Fruit fly (Drosophila melanogaster) whole organism, embryonic: ENCODE data around the gene SdhC.

Experiments used
- CG10431 ChIP-seq: fragments of 200-800 bp; sonication (Bioruptor generic); optimal IDR thresholded peaks from 3 replicates; lab custom pipeline; 2018; ENCODE audit warnings: missing biosample characterization, mild to moderate bottlenecking, missing genetic modification characterization
- CG10543 ChIP-seq: fragments of 200-800 bp; sonication (Bioruptor generic); optimal IDR thresholded peaks from 3 replicates; lab custom pipeline; 2017; ENCODE audit warnings: missing biosample characterization, mild to moderate bottlenecking, missing genetic modification characterization, moderate library complexity
- CG12219 ChIP-seq: fragments of 200-800 bp; sonication (Bioruptor generic); optimal IDR thresholded peaks from 3 replicates; lab custom pipeline; 2018; ENCODE audit warnings: missing biosample characterization, mild to moderate bottlenecking, missing genetic modification characterization
- CG12236 ChIP-seq: fragments of 200-800 bp; sonication (Bioruptor generic); optimal IDR thresholded peaks from 2 replicates; lab custom pipeline; 2016; ENCODE audit warnings: missing biosample characterization, missing genetic modification characterization
- CG15696 ChIP-seq: fragments of 200-800 bp; sonication (Bioruptor generic); optimal IDR thresholded peaks from 2 replicates; lab custom pipeline; 2019; ENCODE audit warnings: missing biosample characterization, mild to moderate bottlenecking, missing genetic modification characterization, moderate library complexity
- CG1602 ChIP-seq: fragments of 200-800 bp; sonication (Bioruptor generic); optimal IDR thresholded peaks from 3 replicates; lab custom pipeline; 2016; ENCODE audit warnings: missing biosample characterization, missing genetic modification characterization
- CG17568 ChIP-seq: fragments of 200-800 bp; sonication (Bioruptor generic); optimal IDR thresholded peaks from 2 replicates; lab custom pipeline; 2018; ENCODE audit warnings: missing biosample characterization, mild to moderate bottlenecking, missing genetic modification characterization, moderate library complexity
- CG2116 ChIP-seq: fragments of 200-800 bp; sonication (Bioruptor generic); optimal IDR thresholded peaks from 3 replicates; lab custom pipeline; 2018; ENCODE audit warnings: missing biosample characterization, mild to moderate bottlenecking, missing genetic modification characterization
- CG2120 ChIP-seq: fragments of 200-800 bp; sonication (Bioruptor generic); optimal IDR thresholded peaks from 3 replicates; lab custom pipeline; 2016; ENCODE audit warnings: missing biosample characterization, missing genetic modification characterization
- CG30020 ChIP-seq: fragments of 200-800 bp; optimal IDR thresholded peaks from 2 replicates; lab custom pipeline; 2019; ENCODE audit warnings: missing biosample characterization, mild to moderate bottlenecking, missing genetic modification characterization, moderate library complexity
- CG32532 ChIP-seq: fragments of 200-800 bp; sonication (Bioruptor generic); IDR thresholded peaks from 2 replicates; pipeline ENCODE4 v1.3.6; 2022; ENCODE audit warnings: missing biosample characterization, missing genetic modification characterization
- CG3838 ChIP-seq: fragments of 200-800 bp; sonication (Bioruptor generic); optimal IDR thresholded peaks from 3 replicates; lab custom pipeline; 2016; ENCODE audit warnings: missing biosample characterization, missing genetic modification characterization
- CG3847 ChIP-seq: fragments of 200-800 bp; sonication (Bioruptor generic); IDR thresholded peaks from 2 replicates; pipeline ENCODE4 v1.3.6; 2022; ENCODE audit warnings: missing biosample characterization, missing genetic modification characterization
- CG4404 ChIP-seq: fragments of 200-800 bp; sonication (Bioruptor generic); IDR thresholded peaks from 2 replicates; pipeline ENCODE4 v1.3.6; 2022; ENCODE audit warnings: missing biosample characterization, missing genetic modification characterization
- CG7357 ChIP-seq: fragments of 200-800 bp; sonication (Bioruptor generic); IDR thresholded peaks from 3 replicates; pipeline ENCODE4 v1.3.6; 2022; ENCODE audit warnings: missing biosample characterization, missing genetic modification characterization
- CG7556 ChIP-seq: fragments of 200-800 bp; sonication (Bioruptor generic); optimal IDR thresholded peaks from 2 replicates; lab custom pipeline; 2017; ENCODE audit warnings: missing biosample characterization, mild to moderate bottlenecking, missing genetic modification characterization
- CG8290 ChIP-seq, 3 experiments: fragments of 200-800 bp; sonication (Bioruptor generic); optimal IDR thresholded peaks; 2 replicates each; lab custom pipeline; 2016 to 2019; ENCODE audit warnings: missing biosample characterization in 3 of 3, missing genetic modification characterization in 3 of 3, mild to moderate bottlenecking in 2 of 3, moderate library complexity in 1 of 3
- CG8388 ChIP-seq: fragments of 200-800 bp; sonication (Bioruptor generic); optimal IDR thresholded peaks from 2 replicates; lab custom pipeline; 2019; ENCODE audit warnings: missing biosample characterization, mild to moderate bottlenecking, missing genetic modification characterization, moderate library complexity
- CTCF ChIP-seq: fragments of 200-800 bp; sonication (Bioruptor generic); optimal IDR thresholded peaks from 2 replicates; lab custom pipeline; 2017; ENCODE audit warnings: missing biosample characterization, mild to moderate bottlenecking, missing genetic modification characterization, moderate library complexity
- CrebB ChIP-seq: fragments of 200-800 bp; sonication (Bioruptor generic); optimal IDR thresholded peaks from 3 replicates; lab custom pipeline; 2018; ENCODE audit warnings: missing biosample characterization, mild to moderate bottlenecking, missing genetic modification characterization
- Dbx ChIP-seq: fragments of 200-800 bp; sonication (Bioruptor generic); IDR thresholded peaks from 3 replicates; pipeline ENCODE4 v1.3.6; 2022; ENCODE audit warnings: missing biosample characterization, missing genetic modification characterization
- HLH3B ChIP-seq: fragments of 200-800 bp; sonication (Bioruptor generic); IDR thresholded peaks from 2 replicates; pipeline ENCODE4 v1.3.6; 2022; ENCODE audit warnings: missing biosample characterization, missing genetic modification characterization
- HLHmδ ChIP-seq: fragments of 200-800 bp; sonication (Bioruptor generic); optimal IDR thresholded peaks from 2 replicates; lab custom pipeline; 2018; ENCODE audit warnings: missing biosample characterization, mild to moderate bottlenecking, missing genetic modification characterization, moderate library complexity
- Hey ChIP-seq: fragments of 200-800 bp; sonication (Bioruptor generic); optimal IDR thresholded peaks from 3 replicates; lab custom pipeline; 2018; ENCODE audit warnings: missing biosample characterization, mild to moderate bottlenecking, missing genetic modification characterization
- HmgZ ChIP-seq: fragments of 200-800 bp; sonication (Bioruptor generic); optimal IDR thresholded peaks from 2 replicates; lab custom pipeline; 2018; ENCODE audit warnings: missing biosample characterization, mild to moderate bottlenecking, missing genetic modification characterization
- Hmr ChIP-seq: fragments of 200-800 bp; sonication (Bioruptor generic); optimal IDR thresholded peaks from 3 replicates; lab custom pipeline; 2017; ENCODE audit warnings: mild to moderate bottlenecking, missing biosample characterization, missing genetic modification reagents, missing genetic modification characterization
- Hr51 ChIP-seq, 2 experiments: fragments of 200-800 bp; sonication (Bioruptor generic); optimal IDR thresholded peaks; 2 replicates in 1 of 2; 3 replicates in 1 of 2; lab custom pipeline; 2016 to 2018; ENCODE audit warnings: missing biosample characterization in 2 of 2, missing genetic modification characterization in 2 of 2, mild to moderate bottlenecking in 1 of 2, moderate library complexity in 1 of 2
- Oli ChIP-seq: fragments of 200-800 bp; sonication (Bioruptor generic); optimal IDR thresholded peaks from 2 replicates; lab custom pipeline; 2018; ENCODE audit warnings: missing biosample characterization, mild to moderate bottlenecking, missing genetic modification characterization, moderate library complexity
- Poxn ChIP-seq: fragments of 200-800 bp; sonication (Bioruptor generic); IDR thresholded peaks from 2 replicates; pipeline ENCODE4 v1.3.6; 2022; ENCODE audit warnings: missing biosample characterization, missing genetic modification characterization
- Sox100B ChIP-seq: fragments of 200-800 bp; sonication (Bioruptor generic); optimal IDR thresholded peaks from 3 replicates; lab custom pipeline; 2018; ENCODE audit warnings: missing biosample characterization, mild to moderate bottlenecking, missing genetic modification characterization
- Stat92E ChIP-seq, 3 experiments: fragments of >200 bp in 2 of 3; fragments of 200-800 bp in 1 of 3; sonication (Bioruptor generic) in 1 of 3; optimal IDR thresholded peaks; 2 replicates each; lab custom pipeline; 2017 to 2019; ENCODE audit warnings: missing biosample characterization in 3 of 3, missing genetic modification characterization in 3 of 3, mild to moderate bottlenecking in 1 of 3, moderate library complexity in 1 of 3
- amos ChIP-seq: fragments of 200-800 bp; sonication (Bioruptor generic); IDR thresholded peaks from 2 replicates; pipeline ENCODE4 v1.3.6; 2022; ENCODE audit warnings: missing biosample characterization, missing genetic modification characterization; ENCODE audit not compliant: partially characterized antibody
- ap ChIP-seq: fragments of 200-800 bp; sonication (Bioruptor generic); IDR thresholded peaks from 2 replicates; pipeline ENCODE4 v1.3.6; 2022; ENCODE audit warnings: missing biosample characterization, missing genetic modification characterization
- ara ChIP-seq: fragments of 200-800 bp; sonication (Bioruptor generic); IDR thresholded peaks from 2 replicates; pipeline ENCODE4 v1.3.6; 2022; ENCODE audit warnings: missing biosample characterization, missing genetic modification characterization
- da ChIP-seq: fragments of 200-800 bp; sonication (Bioruptor generic); optimal IDR thresholded peaks from 2 replicates; lab custom pipeline; 2016; ENCODE audit warnings: missing biosample characterization, missing genetic modification characterization
- exex ChIP-seq: fragments of 200-800 bp; sonication (Bioruptor generic); optimal IDR thresholded peaks from 4 replicates; lab custom pipeline; 2018; ENCODE audit warnings: missing biosample characterization, mild to moderate bottlenecking, missing genetic modification characterization, moderate library complexity
- fd64A ChIP-seq: fragments of 200-800 bp; sonication (Bioruptor generic); optimal IDR thresholded peaks from 3 replicates; lab custom pipeline; 2018; ENCODE audit warnings: missing biosample characterization, mild to moderate bottlenecking, missing genetic modification characterization
- kah ChIP-seq: fragments of 200-800 bp; sonication (Bioruptor generic); optimal IDR thresholded peaks from 2 replicates; lab custom pipeline; 2018; ENCODE audit warnings: missing biosample characterization, mild to moderate bottlenecking, missing genetic modification characterization
- knrl ChIP-seq: fragments of 200-800 bp; sonication (Bioruptor generic); IDR thresholded peaks from 3 replicates; pipeline ENCODE4 v1.3.6; 2022; ENCODE audit warnings: missing biosample characterization, missing genetic modification characterization; ENCODE audit not compliant: partially characterized antibody
- mirr ChIP-seq: fragments of 200-800 bp; sonication (Bioruptor generic); optimal IDR thresholded peaks from 3 replicates; lab custom pipeline; 2018; ENCODE audit warnings: missing biosample characterization, mild to moderate bottlenecking, missing genetic modification characterization
- oc ChIP-seq: fragments of 200-800 bp; sonication (Bioruptor generic); optimal IDR thresholded peaks from 2 replicates; lab custom pipeline; 2018; ENCODE audit warnings: missing biosample characterization, mild to moderate bottlenecking, missing genetic modification characterization, moderate library complexity
- onecut ChIP-seq: fragments of 200-800 bp; sonication (Bioruptor generic); IDR thresholded peaks from 2 replicates; pipeline ENCODE4 v1.3.6; 2022; ENCODE audit warnings: missing biosample characterization, missing genetic modification characterization
- pb ChIP-seq: fragments of 200-800 bp; sonication (Bioruptor generic); optimal IDR thresholded peaks from 3 replicates; lab custom pipeline; 2016; ENCODE audit warnings: missing biosample characterization, missing genetic modification characterization
- pfk ChIP-seq: fragments of 200-800 bp; sonication (Bioruptor generic); optimal IDR thresholded peaks from 2 replicates; lab custom pipeline; 2018; ENCODE audit warnings: missing biosample characterization, mild to moderate bottlenecking, missing genetic modification characterization, moderate library complexity
- sens ChIP-seq: fragments of 200-800 bp; sonication (Bioruptor generic); peaks from one replicate; lab custom pipeline; 2016; ENCODE audit warnings: missing biosample characterization, missing genetic modification characterization
- sens-2 ChIP-seq: fragments of 200-800 bp; sonication (Bioruptor generic); IDR thresholded peaks from 2 replicates; pipeline ENCODE4 v1.3.6; 2022; ENCODE audit warnings: missing biosample characterization, missing genetic modification characterization
- sim ChIP-seq: fragments of 200-800 bp; sonication (Bioruptor generic); IDR thresholded peaks from 2 replicates; pipeline ENCODE4 v1.3.6; 2022; ENCODE audit warnings: missing biosample characterization, missing genetic modification characterization
- sna ChIP-seq: fragments of 200-800 bp; sonication (Bioruptor generic); IDR thresholded peaks from 2 replicates; pipeline ENCODE4 v1.3.6; 2022; ENCODE audit warnings: missing biosample characterization, missing genetic modification characterization; ENCODE audit not compliant: partially characterized antibody
- so ChIP-seq: fragments of 200-800 bp; sonication (Bioruptor generic); IDR thresholded peaks from 3 replicates; pipeline ENCODE4 v1.3.6; 2022; ENCODE audit warnings: missing biosample characterization, missing genetic modification characterization
- unc-4 ChIP-seq: fragments of 200-800 bp; sonication (Bioruptor generic); IDR thresholded peaks from 2 replicates; pipeline ENCODE4 v1.3.6; 2022; ENCODE audit warnings: missing biosample characterization, missing genetic modification characterization; ENCODE audit not compliant: partially characterized antibody

Gene SdhC

dm6 chr3R:11200885-11201421 lies 8.7 kb downstream of the SdhC start (continued):
- no peak for TF ChIP-seq Stat92E (GFP tag; optimal IDR thresholded peaks at IDR 0.05; lab: Kevin White, UChicago)
- TF ChIP-seq onecut (GFP tag; lab: Robert Waterston, UW), result no peak
- no peak for TF ChIP-seq knrl (GFP tag; lab: Robert Waterston, UW)
- TF ChIP-seq ap (GFP tag; lab: Robert Waterston, UW), result no peak
- peak; percentile 35; the same call in 1 of the 3 replicates for TF ChIP-seq Dbx (GFP tag; lab: Robert Waterston, UW)
- peak; percentile 70 for TF ChIP-seq Hmr
- TF ChIP-seq amos (GFP tag; lab: Robert Waterston, UW), result no peak
- TF ChIP-seq sim (GFP tag; lab: Robert Waterston, UW), result no peak
- TF ChIP-seq CG8290 (GFP tag; optimal IDR thresholded peaks at IDR 0.05; lab: Kevin White, UChicago), result no peak
- no peak for TF ChIP-seq CG8290 (tag; optimal IDR thresholded peaks at IDR 0.05; lab: Kevin White, UChicago)
- no peak for TF ChIP-seq Poxn (GFP tag; lab: Robert Waterston, UW)
- peak; percentile 50 for TF ChIP-seq HLH3B (GFP tag; lab: Robert Waterston, UW)
- no peak for TF ChIP-seq Hey
- no peak for TF ChIP-seq so (GFP tag; lab: Robert Waterston, UW)
- TF ChIP-seq unc-4 (GFP tag; lab: Robert Waterston, UW), result no peak
- no peak for TF ChIP-seq CG30020
- TF ChIP-seq pb (GFP tag; lab: Kevin White, UChicago), result no peak
- TF ChIP-seq CG12236 (GFP tag; lab: Kevin White, UChicago), result no peak
- TF ChIP-seq da (GFP tag; lab: Kevin White, UChicago), result no peak
- peak; percentile 40 for TF ChIP-seq CG3847 (GFP tag; lab: Robert Waterston, UW)
- TF ChIP-seq CG2116, result peak; percentile 14
- TF ChIP-seq CG8388 (GFP tag; lab: Kevin White, UChicago), result peak; percentile 17
- TF ChIP-seq Hr51 (GFP tag; optimal IDR thresholded peaks at IDR 0.05; lab: Kevin White, UChicago), result peak in 1 of 2 experiments; percentile 77
- peak; percentile 55 for TF ChIP-seq CG17568
- TF ChIP-seq CG10431 (GFP tag; lab: Kevin White, UChicago), result no peak
- peak; percentile 40; the same call in 1 of the 3 replicates for TF ChIP-seq CG7357 (GFP tag; lab: Robert Waterston, UW)
- no peak for TF ChIP-seq mirr (GFP tag; lab: Kevin White, UChicago)
- TF ChIP-seq CG2120 (GFP tag; lab: Kevin White, UChicago), result peak; percentile 81
- TF ChIP-seq ara (GFP tag; lab: Robert Waterston, UW), result no peak
- TF ChIP-seq CG4404 (GFP tag; lab: Robert Waterston, UW), result no peak
- no peak for TF ChIP-seq pfk (GFP tag; lab: Kevin White, UChicago)
- no peak for TF ChIP-seq sens-2 (GFP tag; lab: Robert Waterston, UW)
- peak; percentile 26 for TF ChIP-seq HmgZ
- TF ChIP-seq kah (GFP tag; lab: Kevin White, UChicago), result no peak
- no peak for TF ChIP-seq HLHmδ (GFP tag; lab: Kevin White, UChicago)
- TF ChIP-seq CG15696 (tag; lab: Kevin White, UChicago), result no peak
- TF ChIP-seq CTCF, result no peak
- peak; percentile 65 for TF ChIP-seq exex
- peak; percentile 29 for TF ChIP-seq CrebB (tag; lab: Kevin White, UChicago)
- TF ChIP-seq CG10543, result no peak
- TF ChIP-seq CG3838 (GFP tag; lab: Kevin White, UChicago), result no peak
- TF ChIP-seq CG32532 (GFP tag; lab: Robert Waterston, UW), result peak; percentile 68
- TF ChIP-seq CG1602 (GFP tag; lab: Kevin White, UChicago), result peak; percentile 9
- TF ChIP-seq CG12219 (GFP tag; lab: Kevin White, UChicago), result peak; percentile 45
- TF ChIP-seq sna (GFP tag; lab: Robert Waterston, UW), result no peak
- TF ChIP-seq sens, result no peak
- TF ChIP-seq CG7556 (GFP tag; lab: Kevin White, UChicago), result peak; percentile 51
- TF ChIP-seq Sox100B (GFP tag; lab: Kevin White, UChicago), result no peak
- TF ChIP-seq oc (tag; lab: Kevin White, UChicago), result peak; percentile 19
- TF ChIP-seq Oli (tag; lab: Kevin White, UChicago), result peak; percentile 73
- TF ChIP-seq fd64A (GFP tag; lab: Kevin White, UChicago), result no peak
